Worm (Caenorhabditis elegans) whole organism, L1 larva: ENCODE results near the gene F26F2.3.

ENCODE experiments used
- C16A3.4 ChIP-seq: fragments of 150-350 bp; optimal IDR thresholded peaks from 2 replicates; lab custom pipeline; 2014; ENCODE audit warnings: missing biosample characterization, missing genetic modification characterization
- F16B12.6 ChIP-seq: fragments of 150-350 bp; optimal IDR thresholded peaks from 2 replicates; lab custom pipeline; 2014; ENCODE audit warnings: missing biosample characterization, missing genetic modification characterization
- blmp-1 ChIP-seq: fragments of 150-350 bp; optimal IDR thresholded peaks from 2 replicates; lab custom pipeline; 2014; ENCODE audit warnings: missing biosample characterization, missing genetic modification characterization
- ceh-8 ChIP-seq: fragments of 200-800 bp; sonication (Bioruptor generic); optimal IDR thresholded peaks from 2 replicates; lab custom pipeline; 2018; ENCODE audit warnings: mild to moderate bottlenecking, missing genetic modification characterization, moderate library complexity, missing compliant biosample characterization
- ceh-88 ChIP-seq: fragments of 200-800 bp; sonication (Bioruptor generic); IDR thresholded peaks from 2 replicates; pipeline ENCODE4 v1.3.6; 2022; ENCODE audit warnings: missing genetic modification characterization, missing compliant biosample characterization
- ceh-90 ChIP-seq: sonication (generic microtip); optimal IDR thresholded peaks from 2 replicates; lab custom pipeline; 2016; ENCODE audit warnings: missing genetic modification characterization, missing compliant biosample characterization
- dsc-1 ChIP-seq: sonication (generic microtip); optimal IDR thresholded peaks from 2 replicates; lab custom pipeline; 2016; ENCODE audit warnings: mild to moderate bottlenecking, missing genetic modification characterization, missing compliant biosample characterization
- efl-1 ChIP-seq, 4 experiments: fragments of 150-350 bp; optimal IDR thresholded peaks in 3 of 4; peaks in 1 of 4; 1 replicate in 1 of 4; 2 replicates in 3 of 4; lab custom pipeline; 2014; ENCODE audit warnings: missing biosample characterization in 2 of 4, missing genetic modification characterization in 2 of 4, missing genetic modification reagents in 2 of 4
- egl-13 ChIP-seq: sonication (generic microtip); optimal IDR thresholded peaks from 2 replicates; lab custom pipeline; 2016; ENCODE audit warnings: missing genotype, missing genetic modification reagents, missing genetic modification characterization, missing compliant biosample characterization
- elt-3 ChIP-seq, 6 experiments: fragments of 150-350 bp in 1 of 6; sonication (generic microtip); optimal IDR thresholded peaks; 2 replicates each; lab custom pipeline; 2017 to 2018; ENCODE audit warnings: missing biosample characterization in 6 of 6, missing genetic modification characterization in 6 of 6, inconsistent platforms in 1 of 6
- ets-5 ChIP-seq: fragments of 200-800 bp; sonication (Bioruptor generic); IDR thresholded peaks from 2 replicates; pipeline ENCODE4 v1.3.6; 2022; ENCODE audit warnings: missing genetic modification characterization, missing compliant biosample characterization
- fkh-10 ChIP-seq: sonication (generic microtip); optimal IDR thresholded peaks from 2 replicates; lab custom pipeline; 2017; ENCODE audit warnings: missing biosample characterization, missing genetic modification reagents, missing genetic modification characterization
- fkh-4 ChIP-seq: sonication (generic microtip); optimal IDR thresholded peaks from 2 replicates; lab custom pipeline; 2016; ENCODE audit warnings: missing compliant biosample characterization, missing genetic modification characterization, borderline replicate concordance
- fkh-8 ChIP-seq: sonication (generic microtip); optimal IDR thresholded peaks from 2 replicates; lab custom pipeline; 2016; ENCODE audit warnings: mild to moderate bottlenecking, missing genetic modification characterization, missing compliant biosample characterization
- fos-1 ChIP-seq: fragments of 150-350 bp; optimal IDR thresholded peaks from 2 replicates; lab custom pipeline; 2014; ENCODE audit warnings: missing biosample characterization, missing genetic modification characterization
- grh-1 ChIP-seq: fragments of 200-800 bp; sonication (Bioruptor generic); IDR thresholded peaks from 2 replicates; pipeline ENCODE4 v1.3.6; 2022; ENCODE audit warnings: missing genetic modification reagents, missing genetic modification characterization, missing compliant biosample characterization
- hlh-4 ChIP-seq: sonication (generic microtip); optimal IDR thresholded peaks from 2 replicates; lab custom pipeline; 2016; ENCODE audit warnings: mild to moderate bottlenecking, missing genetic modification characterization, missing compliant biosample characterization
- irx-1 ChIP-seq: sonication (generic microtip); optimal IDR thresholded peaks from 2 replicates; lab custom pipeline; 2016; ENCODE audit warnings: missing genetic modification characterization, missing compliant biosample characterization
- jun-1 ChIP-seq: fragments of 150-350 bp; optimal IDR thresholded peaks from 2 replicates; lab custom pipeline; 2014; ENCODE audit warnings: missing biosample characterization, missing genetic modification reagents, missing genetic modification characterization
- lin-14 ChIP-seq: fragments of 200-800 bp; sonication (Bioruptor generic); optimal IDR thresholded peaks from 2 replicates; lab custom pipeline; 2018; ENCODE audit warnings: mild to moderate bottlenecking, missing genetic modification characterization, moderate library complexity, missing compliant biosample characterization
- lin-15B ChIP-seq: fragments of 150-350 bp; sonication (generic microtip); optimal IDR thresholded peaks from 3 replicates; lab custom pipeline; 2014; ENCODE audit warnings: missing biosample characterization, missing genetic modification characterization
- lin-39 ChIP-seq: fragments of 150-350 bp; optimal IDR thresholded peaks from 2 replicates; lab custom pipeline; 2014; ENCODE audit warnings: missing biosample characterization, missing genetic modification reagents, missing genetic modification characterization
- lir-3 ChIP-seq: sonication (generic microtip); optimal IDR thresholded peaks from 2 replicates; lab custom pipeline; 2016; ENCODE audit warnings: mild to moderate bottlenecking, missing genetic modification characterization, moderate library complexity, missing compliant biosample characterization; ENCODE audit not compliant: poor library complexity
- lsy-2 ChIP-seq, 2 experiments: fragments of 150-350 bp; optimal IDR thresholded peaks; 2 replicates each; lab custom pipeline; 2014; ENCODE audit warnings: missing biosample characterization in 2 of 2, missing genetic modification characterization in 2 of 2
- mab-9 ChIP-seq: fragments of 200-800 bp; sonication (Bioruptor generic); IDR thresholded peaks from 2 replicates; pipeline ENCODE4 v1.3.6; 2022; ENCODE audit warnings: missing genetic modification reagents, missing genetic modification characterization, missing compliant biosample characterization
- mdl-1 ChIP-seq, 2 experiments: fragments of 150-350 bp; optimal IDR thresholded peaks; 2 replicates each; lab custom pipeline; 2014 to 2017; ENCODE audit warnings: missing biosample characterization in 2 of 2, missing genetic modification characterization in 2 of 2, inconsistent platforms in 1 of 2
- mef-2 ChIP-seq: fragments of 150-350 bp; optimal IDR thresholded peaks from 2 replicates; lab custom pipeline; 2014; ENCODE audit warnings: missing biosample characterization, missing genetic modification characterization
- mep-1 ChIP-seq: fragments of 150-350 bp; optimal IDR thresholded peaks from 2 replicates; lab custom pipeline; 2014; ENCODE audit warnings: missing biosample characterization, missing genetic modification characterization
- nhr-20 ChIP-seq: sonication (generic microtip); optimal IDR thresholded peaks from 2 replicates; lab custom pipeline; 2016; ENCODE audit warnings: mild to moderate bottlenecking, missing genetic modification characterization, missing compliant biosample characterization
- nhr-237 ChIP-seq: fragments of 150-350 bp; optimal IDR thresholded peaks from 2 replicates; lab custom pipeline; 2014; ENCODE audit warnings: missing biosample characterization, missing genetic modification characterization
- nhr-71 ChIP-seq: sonication (generic microtip); optimal IDR thresholded peaks from 2 replicates; lab custom pipeline; 2016; ENCODE audit warnings: mild to moderate bottlenecking, missing genetic modification characterization, moderate library complexity, missing compliant biosample characterization
- nhr-84 ChIP-seq: sonication (generic microtip); optimal IDR thresholded peaks from 2 replicates; lab custom pipeline; 2017; ENCODE audit warnings: missing biosample characterization, missing genetic modification characterization
- nhr-85 ChIP-seq: sonication (generic microtip); peaks from one replicate; lab custom pipeline; 2016; ENCODE audit warnings: missing genetic modification characterization, inconsistent platforms, missing compliant biosample characterization
- pax-3 ChIP-seq: fragments of 200-800 bp; sonication (Bioruptor generic); optimal IDR thresholded peaks from 2 replicates; lab custom pipeline; 2018; ENCODE audit warnings: mild to moderate bottlenecking, missing genetic modification characterization, moderate library complexity, missing compliant biosample characterization
- skn-1 ChIP-seq: fragments of 150-350 bp; optimal IDR thresholded peaks from 2 replicates; lab custom pipeline; 2014; ENCODE audit warnings: missing biosample characterization, missing genetic modification characterization
- snpc-4 ChIP-seq: fragments of 150-350 bp; optimal IDR thresholded peaks from 2 replicates; lab custom pipeline; 2014; ENCODE audit warnings: missing biosample characterization, missing genetic modification characterization
- sptf-1 ChIP-seq: fragments of 150-350 bp; optimal IDR thresholded peaks from 2 replicates; lab custom pipeline; 2014; ENCODE audit warnings: missing biosample characterization, missing genetic modification characterization
- sup-37 ChIP-seq: fragments of 200-800 bp; sonication (Bioruptor generic); optimal IDR thresholded peaks from 2 replicates; lab custom pipeline; 2018; ENCODE audit warnings: mild to moderate bottlenecking, missing genetic modification characterization, missing compliant biosample characterization
- swsn-7 ChIP-seq: sonication (generic microtip); optimal IDR thresholded peaks from 2 replicates; lab custom pipeline; 2016; ENCODE audit warnings: missing genetic modification characterization, missing compliant biosample characterization
- tlp-1 ChIP-seq: fragments of 150-350 bp; optimal IDR thresholded peaks from 2 replicates; lab custom pipeline; 2014; ENCODE audit warnings: missing biosample characterization, missing genetic modification characterization
- unc-30 ChIP-seq: sonication (generic microtip); optimal IDR thresholded peaks from 2 replicates; lab custom pipeline; 2017; ENCODE audit warnings: missing biosample characterization, missing genetic modification characterization
- unc-86 ChIP-seq: sonication (generic microtip); optimal IDR thresholded peaks from 2 replicates; lab custom pipeline; 2016; ENCODE audit warnings: missing genetic modification characterization, missing compliant biosample characterization
- xbp-1 ChIP-seq: sonication (generic microtip); optimal IDR thresholded peaks from 2 replicates; lab custom pipeline; 2016; ENCODE audit warnings: missing genetic modification characterization, missing compliant biosample characterization
- ztf-11 ChIP-seq, 2 experiments: sonication (generic microtip); optimal IDR thresholded peaks; 2 replicates each; lab custom pipeline; 2016 to 2017; ENCODE audit warnings: missing genetic modification characterization in 2 of 2, missing biosample characterization in 1 of 2, missing compliant biosample characterization in 1 of 2
- ztf-4 ChIP-seq: fragments of 150-350 bp; optimal IDR thresholded peaks from 2 replicates; lab custom pipeline; 2014; ENCODE audit warnings: missing biosample characterization, missing genetic modification characterization

Gene F26F2.3

ce11 chrV:20580511-20581040, 14.2 kb upstream of the F26F2.3 start, which contains the start of gene F26F2.7 (continued):
- TF ChIP-seq ets-5 (GFP tag; lab: Robert Waterston, UW): no peak
- TF ChIP-seq pax-3 (tag; lab: Kevin White, UChicago): peak; percentile 65
- peak; percentile 66; the same call in 1 of the 2 replicates for TF ChIP-seq grh-1 (GFP tag; lab: Robert Waterston, UW)
- peak; percentile 82 for TF ChIP-seq C16A3.4 (tag; lab: Kevin White, UChicago)
- TF ChIP-seq mdl-1 (tag; optimal IDR thresholded peaks at IDR 0.05; lab: Kevin White, UChicago): peak in 1 of 2 experiments; percentile 88
- TF ChIP-seq lir-3: no peak
- TF ChIP-seq nhr-20 (tag; lab: Kevin White, UChicago): peak; percentile 88
- TF ChIP-seq lin-14: peak; percentile 92
- peak; percentile 40 for TF ChIP-seq jun-1 (tag; lab: Kevin White, UChicago)
- TF ChIP-seq lin-15B (tag; lab: Kevin White, UChicago): no peak
- TF ChIP-seq nhr-237 (tag; lab: Kevin White, UChicago): no peak
- peak; percentile 70 for TF ChIP-seq ceh-88 (GFP tag; lab: Robert Waterston, UW)
- TF ChIP-seq unc-30 (tag; lab: Kevin White, UChicago): no peak
- peak; percentile 80 for TF ChIP-seq lin-39 (tag; lab: Kevin White, UChicago)
- TF ChIP-seq lsy-2 (tag; optimal IDR thresholded peaks at IDR 0.05; lab: Kevin White, UChicago): peak; percentile 89 to 91
- TF ChIP-seq mef-2 (tag; lab: Kevin White, UChicago): peak; percentile 23
- TF ChIP-seq ceh-8 (GFP tag; lab: Kevin White, UChicago): peak; percentile 30
- TF ChIP-seq tlp-1 (tag; lab: Kevin White, UChicago): no peak
- TF ChIP-seq nhr-85 (tag; lab: Kevin White, UChicago): peak; percentile 87
- TF ChIP-seq sup-37: peak; percentile 30
- TF ChIP-seq blmp-1: peak; percentile 11
- TF ChIP-seq snpc-4 (tag; lab: Kevin White, UChicago): peak; percentile 81
- peak; percentile 90 for TF ChIP-seq swsn-7
- TF ChIP-seq mab-9 (GFP tag; lab: Robert Waterston, UW): peak; percentile 45; the same call in 1 of the 2 replicates
- peak; percentile 79 for TF ChIP-seq unc-86 (tag; lab: Kevin White, UChicago)
- peak; percentile 28 for TF ChIP-seq fos-1 (tag; lab: Kevin White, UChicago)
- TF ChIP-seq sptf-1: no peak
- TF ChIP-seq nhr-84: no peak
- peak; percentile 93 for TF ChIP-seq dsc-1 (tag; lab: Kevin White, UChicago)
- peak; percentile 87 for TF ChIP-seq fkh-8 (tag; lab: Kevin White, UChicago)
- TF ChIP-seq efl-1 (optimal IDR thresholded peaks at IDR 0.05; lab: Kevin White, UChicago): peak; percentile 64 to 73
- peak; percentile 75 to 96 for TF ChIP-seq efl-1 (GFP tag; optimal IDR thresholded peaks at IDR 0.05 in 1 of 2; lab: Kevin White, UChicago)
- TF ChIP-seq mep-1: peak; percentile 94
- TF ChIP-seq irx-1 (tag; lab: Kevin White, UChicago): peak; percentile 88
- TF ChIP-seq skn-1 (tag; lab: Kevin White, UChicago): peak; percentile 57
- peak; percentile 53 for TF ChIP-seq F16B12.6 (tag; lab: Kevin White, UChicago)
- TF ChIP-seq fkh-10 (GFP tag; lab: Kevin White, UChicago): peak; percentile 17
- TF ChIP-seq ceh-90: no peak
- TF ChIP-seq elt-3 (tag; optimal IDR thresholded peaks at IDR 0.05; lab: Kevin White, UChicago): peak in 2 of 6 experiments; percentile 33 to 66
- TF ChIP-seq ztf-4: no peak
- TF ChIP-seq xbp-1 (tag; lab: Kevin White, UChicago): peak; percentile 89
- peak; percentile 93 for TF ChIP-seq nhr-71 (tag; lab: Kevin White, UChicago)
- peak; percentile 3 for TF ChIP-seq hlh-4 (tag; lab: Kevin White, UChicago)
- peak; percentile 80 for TF ChIP-seq egl-13 (tag; lab: Kevin White, UChicago)
- TF ChIP-seq fkh-4 (tag; lab: Kevin White, UChicago): peak; percentile 69
- TF ChIP-seq ztf-11 (tag; optimal IDR thresholded peaks at IDR 0.05; lab: Kevin White, UChicago): peak in 1 of 2 experiments; percentile 67
- TF ChIP-seq, all 84 proteins: peak for 53
